Fruit fly (Drosophila melanogaster): ENCODE results near the gene CG6865.

Gene CG6865

dm6 chr3L:18837707-18838244, 25.7 kb upstream of the CG6865 start (continued):
- TF ChIP-seq scrt (GFP tag; optimal IDR thresholded peaks at IDR 0.05) = peak; percentile 24
- TF ChIP-seq gem (tag; optimal IDR thresholded peaks at IDR 0.05) = peak; percentile 32
- TF ChIP-seq CG14710 (tag; optimal IDR thresholded peaks at IDR 0.05) = peak; percentile 30
- peak; percentile 26 for TF ChIP-seq crc (GFP tag; optimal IDR thresholded peaks at IDR 0.05)
- peak; percentile 71 for TF ChIP-seq Hmr (GFP tag; optimal IDR thresholded peaks at IDR 0.05)
- TF ChIP-seq CG2712 (tag; optimal IDR thresholded peaks at IDR 0.05) = no peak
- TF ChIP-seq CG17359 (tag; optimal IDR thresholded peaks at IDR 0.05) = peak; percentile 35
- peak; percentile 37 for TF ChIP-seq CG15514 (GFP tag; optimal IDR thresholded peaks at IDR 0.05)
- peak; percentile 40 for TF ChIP-seq CG12769 (tag; optimal IDR thresholded peaks at IDR 0.05)
- TF ChIP-seq CG15011 (GFP tag; optimal IDR thresholded peaks at IDR 0.05) = peak; percentile 41
- TF ChIP-seq exex (tag; optimal IDR thresholded peaks at IDR 0.05) = no peak
- TF ChIP-seq Trl (optimal IDR thresholded peaks at IDR 0.05) = no peak
- peak; percentile 24 for TF ChIP-seq Trl (GFP tag; optimal IDR thresholded peaks at IDR 0.05)
- peak; percentile 14 for TF ChIP-seq slou (GFP tag; optimal IDR thresholded peaks at IDR 0.05)
- peak; percentile 16 for TF ChIP-seq nau (GFP tag; optimal IDR thresholded peaks at IDR 0.05)
- no peak for TF ChIP-seq dpn (GFP tag; optimal IDR thresholded peaks at IDR 0.05)
- peak; percentile 82 for TF ChIP-seq Blimp-1 (GFP tag; optimal IDR thresholded peaks at IDR 0.05)
- peak; percentile 17 for TF ChIP-seq CG10979 (tag; optimal IDR thresholded peaks at IDR 0.05)
- TF ChIP-seq pho (GFP tag; optimal IDR thresholded peaks at IDR 0.05) = peak; percentile 2
- TF ChIP-seq CG4854 (GFP tag; optimal IDR thresholded peaks at IDR 0.05) = peak; percentile 37
- no peak for TF ChIP-seq dm (GFP tag; optimal IDR thresholded peaks at IDR 0.05)
- no peak for TF ChIP-seq CG7357 (GFP tag; IDR thresholded peaks at IDR 0.05)
- TF ChIP-seq sd (tag; optimal IDR thresholded peaks at IDR 0.05) = no peak
- peak; percentile 5 for TF ChIP-seq ac (GFP tag; optimal IDR thresholded peaks at IDR 0.05)
- no peak for TF ChIP-seq rib (GFP tag; IDR thresholded peaks at IDR 0.05)
- TF ChIP-seq Neu2 (GFP tag; optimal IDR thresholded peaks at IDR 0.05; ENCODE audit: borderline replicate concordance) = no peak
- TF ChIP-seq eyg (GFP tag; optimal IDR thresholded peaks at IDR 0.05) = peak; percentile 27
- peak; percentile 46 for TF ChIP-seq Vsx1 (GFP tag; optimal IDR thresholded peaks at IDR 0.05)
- peak; percentile 4 for TF ChIP-seq fd102C (GFP tag; optimal IDR thresholded peaks at IDR 0.05)
- peak; percentile 39 for TF ChIP-seq cwo (GFP tag; optimal IDR thresholded peaks at IDR 0.05)
- TF ChIP-seq tll (GFP tag; optimal IDR thresholded peaks at IDR 0.05) = peak in 1 of 2 experiments; percentile 28
- peak; percentile 29 for TF ChIP-seq Med (GFP tag)
- TF ChIP-seq NK7.1 (GFP tag; optimal IDR thresholded peaks at IDR 0.05) = peak; percentile 43

dm6 chr3L:18839996-18840369, 23.5 kb upstream of the CG6865 start:
- TF ChIP-seq Nf-YA (GFP tag; IDR thresholded peaks at IDR 0.05) (no peak), CG18011 (GFP tag; optimal IDR thresholded peaks at IDR 0.05) (no peak), CG15696 (tag; optimal IDR thresholded peaks at IDR 0.05) (no peak), tll (GFP tag; optimal IDR thresholded peaks at IDR 0.05) (peak in 1 of 2 experiments; percentile 85), kni (GFP tag; optimal IDR thresholded peaks at IDR 0.05) (no peak)
